Worm (Caenorhabditis elegans) whole organism, late embryonic: ENCODE results near the gene srh-200.

ENCODE experiments used
- elt-2 ChIP-seq: sonication (generic microtip); optimal IDR thresholded peaks from 2 replicates; lab custom pipeline; 2016; ENCODE audit warnings: missing genetic modification reagents, missing genetic modification characterization, missing compliant biosample characterization
- pag-3 ChIP-seq: sonication (generic microtip); optimal IDR thresholded peaks from 2 replicates; lab custom pipeline; 2016; ENCODE audit warnings: missing compliant biosample characterization, missing genetic modification characterization, borderline replicate concordance

ce11 chrV:7690637-7691036 lies 37.2 kb upstream of the srh-200 start:
- TF ChIP-seq pag-3 (tag; lab: Kevin White, UChicago) (no peak), elt-2 (tag; lab: Kevin White, UChicago) (no peak)
